Worm (Caenorhabditis elegans) whole organism, L4/young adult: ENCODE results near the gene lgg-3.

Experiments used
- dao-5 ChIP-seq: sonication (generic microtip); optimal IDR thresholded peaks from 2 replicates; lab custom pipeline; 2016; ENCODE audit warnings: missing genotype, missing genetic modification characterization, moderate library complexity, missing compliant biosample characterization
- him-1 ChIP-seq: sonication (generic microtip); optimal IDR thresholded peaks from 2 replicates; lab custom pipeline; 2016; ENCODE audit warnings: missing genotype, missing genetic modification reagents, missing genetic modification characterization, missing compliant biosample characterization

- TF ChIP-seq him-1 (tag; lab: Kevin White, UChicago): no peak
- no peak for TF ChIP-seq dao-5 (tag; lab: Kevin White, UChicago)
These were observed 4.1 kb downstream of the lgg-3 start, which contains the start of gene B0336.13 for ce11 chrIII:5693736-5694135.
